Worm (Caenorhabditis elegans) whole organism, L2 larva: ENCODE measurements around the gene gck-2.

Experiments
- C34F6.9 ChIP-seq: fragments of 150-350 bp; optimal IDR thresholded peaks from 2 replicates; lab custom pipeline; 2014; ENCODE audit warnings: missing biosample characterization, missing genetic modification characterization
- R02D3.7 ChIP-seq: fragments of 150-350 bp; optimal IDR thresholded peaks from 2 replicates; lab custom pipeline; 2014; ENCODE audit warnings: missing biosample characterization, missing genetic modification characterization
- Y55F3AM.14 ChIP-seq: fragments of 200-800 bp; sonication (Bioruptor generic); optimal IDR thresholded peaks from 2 replicates; lab custom pipeline; 2018; ENCODE audit warnings: mild to moderate bottlenecking, missing genetic modification characterization, missing compliant biosample characterization
- ZK546.5 ChIP-seq: sonication (generic microtip); optimal IDR thresholded peaks from 2 replicates; lab custom pipeline; 2017; ENCODE audit warnings: missing biosample characterization, missing genetic modification characterization
- alr-1 ChIP-seq: fragments of 150-350 bp; optimal IDR thresholded peaks from 2 replicates; lab custom pipeline; 2014; ENCODE audit warnings: missing biosample characterization, missing genetic modification characterization
- aly-2 ChIP-seq: fragments of 150-350 bp; optimal IDR thresholded peaks from 2 replicates; lab custom pipeline; 2014; ENCODE audit warnings: missing biosample characterization, missing genetic modification characterization
- ama-1 ChIP-seq: fragments of 150-350 bp; optimal IDR thresholded peaks from 2 replicates; lab custom pipeline; 2018; ENCODE audit warnings: inconsistent platforms
- blmp-1 ChIP-seq: sonication (generic microtip); optimal IDR thresholded peaks from 2 replicates; lab custom pipeline; 2017; ENCODE audit warnings: missing genetic modification characterization, mild to moderate bottlenecking, missing compliant biosample characterization, antibody characterized with exemption, moderate library complexity; ENCODE audit not compliant: insufficient read depth
- ceh-16 ChIP-seq: fragments of 150-350 bp; optimal IDR thresholded peaks from 2 replicates; lab custom pipeline; 2014; ENCODE audit warnings: missing biosample characterization, missing genetic modification characterization
- ceh-82 ChIP-seq: fragments of 150-350 bp; optimal IDR thresholded peaks from 2 replicates; lab custom pipeline; 2014; ENCODE audit warnings: missing biosample characterization, missing genetic modification characterization
- dmd-4 ChIP-seq: sonication (generic microtip); optimal IDR thresholded peaks from 2 replicates; lab custom pipeline; 2017; ENCODE audit warnings: missing biosample characterization, missing genetic modification characterization
- egl-27 ChIP-seq: sonication (generic microtip); optimal IDR thresholded peaks from 3 replicates; lab custom pipeline; 2017; ENCODE audit warnings: missing biosample characterization, missing genetic modification reagents, missing genetic modification characterization
- fos-1 ChIP-seq: fragments of 150-350 bp; optimal IDR thresholded peaks from 2 replicates; lab custom pipeline; 2014; ENCODE audit warnings: missing biosample characterization, missing genetic modification characterization
- lin-11 ChIP-seq: fragments of 150-350 bp; sonication (generic microtip); optimal IDR thresholded peaks from 2 replicates; lab custom pipeline; 2014; ENCODE audit warnings: missing biosample characterization, missing genetic modification characterization, inconsistent platforms, mixed read lengths
- lin-39 ChIP-seq: fragments of 150-350 bp; optimal IDR thresholded peaks from 2 replicates; lab custom pipeline; 2014; ENCODE audit warnings: missing biosample characterization, missing genetic modification reagents, missing genetic modification characterization
- lsy-2 ChIP-seq, 2 experiments: fragments of 150-350 bp in 1 of 2; sonication (generic microtip) in 1 of 2; optimal IDR thresholded peaks; 2 replicates each; lab custom pipeline; 2014 to 2017; ENCODE audit warnings: missing biosample characterization in 2 of 2, missing genetic modification characterization in 2 of 2
- mab-5 ChIP-seq: fragments of 150-350 bp; optimal IDR thresholded peaks from 2 replicates; lab custom pipeline; 2014; ENCODE audit warnings: missing biosample characterization, missing genetic modification characterization
- mbf-1 ChIP-seq: sonication (generic microtip); optimal IDR thresholded peaks from 2 replicates; lab custom pipeline; 2017; ENCODE audit warnings: missing biosample characterization, missing genetic modification characterization
- mdl-1 ChIP-seq, 2 experiments: fragments of 150-350 bp in 1 of 2; sonication (generic microtip) in 1 of 2; optimal IDR thresholded peaks; 2 replicates each; lab custom pipeline; 2017; ENCODE audit warnings: missing biosample characterization in 2 of 2, missing genetic modification characterization in 2 of 2
- nhr-10 ChIP-seq: sonication (generic microtip); optimal IDR thresholded peaks from 2 replicates; lab custom pipeline; 2017; ENCODE audit warnings: missing biosample characterization, missing genetic modification characterization
- nhr-12 ChIP-seq: fragments of 150-350 bp; optimal IDR thresholded peaks from 2 replicates; lab custom pipeline; 2014; ENCODE audit warnings: missing biosample characterization, missing genetic modification characterization
- nhr-129 ChIP-seq: fragments of 150-350 bp; optimal IDR thresholded peaks from 2 replicates; lab custom pipeline; 2014; ENCODE audit warnings: missing biosample characterization, missing genetic modification characterization
- nhr-21 ChIP-seq: fragments of 150-350 bp; optimal IDR thresholded peaks from 2 replicates; lab custom pipeline; 2014; ENCODE audit warnings: missing biosample characterization, missing genetic modification characterization
- nhr-23 ChIP-seq: fragments of 150-350 bp; optimal IDR thresholded peaks from 2 replicates; lab custom pipeline; 2014; ENCODE audit warnings: missing biosample characterization, missing genetic modification reagents, missing genetic modification characterization
- nhr-237 ChIP-seq: fragments of 150-350 bp; optimal IDR thresholded peaks from 2 replicates; lab custom pipeline; 2014; ENCODE audit warnings: missing biosample characterization, missing genetic modification characterization
- nhr-6 ChIP-seq: fragments of 150-350 bp; optimal IDR thresholded peaks from 2 replicates; lab custom pipeline; 2014; ENCODE audit warnings: missing biosample characterization, missing genetic modification characterization
- nhr-77 ChIP-seq: fragments of 150-350 bp; optimal IDR thresholded peaks from 2 replicates; lab custom pipeline; 2014; ENCODE audit warnings: missing biosample characterization, missing genetic modification characterization
- sma-3 ChIP-seq: sonication (generic microtip); optimal IDR thresholded peaks from 2 replicates; lab custom pipeline; 2016; ENCODE audit warnings: missing genetic modification reagents, missing genetic modification characterization, missing compliant biosample characterization
- unc-39 ChIP-seq: fragments of 150-350 bp; optimal IDR thresholded peaks from 2 replicates; lab custom pipeline; 2014; ENCODE audit warnings: missing biosample characterization, missing genetic modification characterization
- unc-55 ChIP-seq: fragments of 150-350 bp; sonication (generic microtip); optimal IDR thresholded peaks from 3 replicates; lab custom pipeline; 2014; ENCODE audit warnings: missing biosample characterization, missing genetic modification reagents, missing genetic modification characterization
- unc-62 ChIP-seq: fragments of 150-350 bp; optimal IDR thresholded peaks from 2 replicates; lab custom pipeline; 2014; ENCODE audit warnings: missing biosample characterization, missing genetic modification reagents, missing genetic modification characterization
- ztf-1 ChIP-seq: fragments of 200-800 bp; sonication (Bioruptor generic); conservative IDR thresholded peaks from 2 replicates; pipeline ENCODE4 v1.3.6; 2022; ENCODE audit warnings: missing genetic modification characterization, missing compliant biosample characterization
- ztf-4 ChIP-seq: fragments of 150-350 bp; optimal IDR thresholded peaks from 2 replicates; lab custom pipeline; 2014; ENCODE audit warnings: missing biosample characterization, missing genetic modification characterization

Gene gck-2

DNA sequence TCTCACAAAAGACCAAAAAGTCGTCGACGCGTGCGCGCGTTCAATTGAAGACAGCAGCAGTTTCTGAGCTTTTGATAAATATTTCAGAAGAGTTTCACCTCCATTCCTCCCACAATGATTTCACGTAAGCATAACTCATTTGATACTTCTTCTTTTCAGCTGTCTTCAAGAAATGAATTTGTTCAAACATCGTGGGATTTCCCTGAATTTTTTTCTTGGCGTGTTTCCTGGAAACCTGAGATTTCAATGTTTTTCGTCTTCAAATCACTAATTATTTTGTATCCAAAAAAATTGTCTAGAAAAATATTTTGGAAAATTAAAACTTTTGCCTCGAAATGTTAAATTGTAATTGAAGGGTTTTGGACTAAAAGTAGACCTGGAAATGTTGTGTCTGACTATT is 14.0 kb downstream of the gck-2 start:
- TF ChIP-seq mbf-1 (tag; lab: Kevin White, UChicago) (no peak), aly-2 (tag; lab: Kevin White, UChicago) (no peak), nhr-12 (tag; lab: Kevin White, UChicago) (no peak), ztf-4 (tag; lab: Kevin White, UChicago) (no peak), ceh-82 (tag; lab: Kevin White, UChicago) (no peak), blmp-1 (no peak), lin-39 (tag; lab: Kevin White, UChicago) (no peak)

- TF ChIP-seq lsy-2 (tag; optimal IDR thresholded peaks at IDR 0.05; lab: Kevin White, UChicago) (no peak), fos-1 (no peak), ZK546.5 (tag; lab: Kevin White, UChicago) (no peak), nhr-129 (tag; lab: Kevin White, UChicago) (no peak), ztf-1 (no peak), unc-39 (no peak), dmd-4 (tag; lab: Kevin White, UChicago) (no peak), unc-62 (GFP tag; lab: Kevin White, UChicago) (no peak), nhr-6 (tag; lab: Kevin White, UChicago) (no peak), nhr-10 (tag; lab: Kevin White, UChicago) (no peak), C34F6.9 (no peak), nhr-77 (no peak), sma-3 (no peak), aly-2 (tag; lab: Kevin White, UChicago) (no peak), lin-11 (tag; lab: Kevin White, UChicago) (no peak), nhr-12 (tag; lab: Kevin White, UChicago) (no peak)
These were observed 16.8 kb downstream of the gck-2 start, which contains the start of gene srh-28 for ce11 chrV:6775708-6776107. Gene srh-28, minus strand, starts transcription at chrV:6775808.

- TF ChIP-seq sma-3: no peak
- TF ChIP-seq R02D3.7 (tag; lab: Kevin White, UChicago): no peak
These were observed 18.7 kb downstream of the gck-2 start, which contains the start of gene ZC404.16 for ce11 chrV:6773735-6774134. Gene ZC404.16, minus strand, starts transcription at chrV:6773835.

ce11 chrV:6771645-6772044 is 20.8 kb downstream of the gck-2 start, which contains the start of gene srh-30:
Gene srh-30, minus strand, starts transcription at chrV:6771745.
- no peak for TF ChIP-seq nhr-12 (tag; lab: Kevin White, UChicago)
- no peak for TF ChIP-seq dmd-4 (tag; lab: Kevin White, UChicago)
- TF ChIP-seq alr-1: no peak
- no peak for TF ChIP-seq nhr-129 (tag; lab: Kevin White, UChicago)
- TF ChIP-seq Y55F3AM.14 (GFP tag; lab: Kevin White, UChicago): no peak
- TF ChIP-seq ztf-1: no peak
- no peak for TF ChIP-seq nhr-237 (tag; lab: Kevin White, UChicago)
- TF ChIP-seq blmp-1: no peak
- no peak for TF ChIP-seq lin-11 (tag; lab: Kevin White, UChicago)
- no peak for TF ChIP-seq egl-27 (tag; lab: Kevin White, UChicago)
- no peak for TF ChIP-seq nhr-6 (tag; lab: Kevin White, UChicago)
- TF ChIP-seq ztf-4 (tag; lab: Kevin White, UChicago): no peak

DNA sequence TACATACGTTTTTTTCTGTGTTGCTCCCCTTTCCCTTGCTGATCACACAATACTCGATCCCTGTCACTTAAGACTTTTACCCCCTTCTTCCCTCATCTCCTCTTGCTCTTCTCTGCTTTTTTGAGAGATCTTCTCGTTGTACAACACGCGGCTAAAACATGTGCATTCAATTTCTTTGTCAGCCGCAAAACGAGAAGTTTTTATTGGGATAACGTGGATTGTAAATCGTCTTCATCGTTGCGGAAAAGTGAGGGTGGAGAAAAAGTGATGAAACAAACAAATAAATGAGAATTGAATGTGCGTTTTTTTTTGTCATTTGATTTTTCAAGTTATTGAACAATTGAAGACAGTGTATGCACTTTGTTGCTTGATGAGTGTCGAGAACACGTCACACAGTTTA is 23.0 kb downstream of the gck-2 start:
- no peak for TF ChIP-seq unc-55 (GFP tag; lab: Kevin White, UChicago)
- TF ChIP-seq mdl-1 (tag; optimal IDR thresholded peaks at IDR 0.05; lab: Kevin White, UChicago): no peak
- TF ChIP-seq lsy-2 (tag; optimal IDR thresholded peaks at IDR 0.05; lab: Kevin White, UChicago): no peak
- TF ChIP-seq ztf-4 (tag; lab: Kevin White, UChicago): no peak
- TF ChIP-seq nhr-10 (tag; lab: Kevin White, UChicago): no peak
- no peak for TF ChIP-seq mbf-1 (tag; lab: Kevin White, UChicago)
- no peak for TF ChIP-seq nhr-77
- no peak for TF ChIP-seq mab-5 (tag; lab: Kevin White, UChicago)
- no peak for TF ChIP-seq nhr-21
- TF ChIP-seq ama-1: no peak
- no peak for TF ChIP-seq nhr-23 (tag; lab: Kevin White, UChicago)
- no peak for TF ChIP-seq nhr-6 (tag; lab: Kevin White, UChicago)
- TF ChIP-seq ceh-82 (tag; lab: Kevin White, UChicago): no peak
- TF ChIP-seq ceh-16: no peak
